Worm (Caenorhabditis elegans): ENCODE results near the gene swt-5.
A peak's percentile ranks its signal among the peaks of the same experiment; 100 is the strongest.

- no peak for TF ChIP-seq snpc-4 (tag; optimal IDR thresholded peaks at IDR 0.05)
- TF ChIP-seq skn-1 (tag; optimal IDR thresholded peaks at IDR 0.05) = no peak
- TF ChIP-seq nhr-237 (tag; optimal IDR thresholded peaks at IDR 0.05) = no peak
- no peak for TF ChIP-seq nhr-23 (tag; optimal IDR thresholded peaks at IDR 0.05)
- TF ChIP-seq unc-62 (GFP tag; optimal IDR thresholded peaks at IDR 0.05) = no peak
- no peak for TF ChIP-seq nhr-10 (tag; optimal IDR thresholded peaks at IDR 0.05)
- no peak for TF ChIP-seq nhr-25 (tag; optimal IDR thresholded peaks at IDR 0.05)
- no peak for TF ChIP-seq nhr-6 (tag; optimal IDR thresholded peaks at IDR 0.05)
- no peak for TF ChIP-seq elt-3 (tag; optimal IDR thresholded peaks at IDR 0.05)
- no peak for TF ChIP-seq unc-55 (GFP tag; optimal IDR thresholded peaks at IDR 0.05)
- peak in 1 of 2 experiments; percentile 17 for TF ChIP-seq lsy-2 (tag; optimal IDR thresholded peaks at IDR 0.05)
Measured at ce11 chrV:9536505-9536904, 35.3 kb downstream of the swt-5 start, which contains the start of gene C50F4.4.

All from whole organism, L2 larva.